Worm (Caenorhabditis elegans): ENCODE measurements around the gene lgc-44.

DNA sequence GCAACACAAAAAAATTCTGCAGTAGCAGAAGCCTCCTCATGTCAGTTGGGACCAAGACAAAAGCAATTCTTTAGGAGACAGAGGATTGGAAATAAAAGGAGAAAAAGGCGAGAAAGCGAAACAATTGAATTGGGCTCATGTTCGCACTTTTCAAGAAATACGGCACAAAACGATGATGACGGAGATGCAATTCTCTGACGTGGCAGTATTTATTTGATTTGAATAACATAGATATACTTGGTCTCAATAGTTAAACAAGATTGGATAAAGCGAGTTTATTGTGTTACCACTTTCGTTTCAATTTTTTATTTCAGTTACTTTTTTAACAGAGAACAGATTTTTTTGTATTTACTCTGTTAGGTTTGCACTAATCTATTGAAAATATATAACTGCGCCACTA, 25.1 kb upstream of the lgc-44 start:
- no peak for TF ChIP-seq him-1 (tag; optimal IDR thresholded peaks at IDR 0.05)
- no peak for TF ChIP-seq W03F9.2 (tag; optimal IDR thresholded peaks at IDR 0.05)
- TF ChIP-seq dao-5 (tag; optimal IDR thresholded peaks at IDR 0.05): no peak
